Fruit fly (Drosophila melanogaster) whole organism, embryonic: ENCODE results near the gene ca.

Source experiments
- Adf1 ChIP-seq: fragments of 200-800 bp; sonication (Bioruptor generic); IDR thresholded peaks from 2 replicates; pipeline ENCODE4 v1.3.6; 2022; ENCODE audit warnings: missing biosample characterization, missing genetic modification characterization
- CG10543 ChIP-seq: fragments of 200-800 bp; sonication (Bioruptor generic); optimal IDR thresholded peaks from 3 replicates; lab custom pipeline; 2017; ENCODE audit warnings: missing biosample characterization, mild to moderate bottlenecking, missing genetic modification characterization, moderate library complexity
- CG12769 ChIP-seq: fragments of 200-800 bp; sonication (Bioruptor generic); optimal IDR thresholded peaks from 2 replicates; lab custom pipeline; 2019; ENCODE audit warnings: missing biosample characterization, mild to moderate bottlenecking, missing genetic modification characterization, moderate library complexity
- CG15269 ChIP-seq: fragments of 200-800 bp; sonication (Bioruptor generic); optimal IDR thresholded peaks from 2 replicates; lab custom pipeline; 2018; ENCODE audit warnings: missing biosample characterization, mild to moderate bottlenecking, missing genetic modification characterization, moderate library complexity
- CG15601 ChIP-seq: fragments of 200-800 bp; sonication (Bioruptor generic); optimal IDR thresholded peaks from 3 replicates; lab custom pipeline; 2019; ENCODE audit warnings: missing biosample characterization, mild to moderate bottlenecking, missing genetic modification characterization, moderate library complexity
- CG16813 ChIP-seq: fragments of 200-800 bp; sonication (Bioruptor generic); IDR thresholded peaks from 3 replicates; pipeline ENCODE4 v1.3.6; 2022; ENCODE audit warnings: missing biosample characterization, missing genetic modification characterization; ENCODE audit not compliant: partially characterized antibody
- CG17612 ChIP-seq: fragments of 200-800 bp; sonication (Bioruptor generic); IDR thresholded peaks from 2 replicates; pipeline ENCODE4 v1.3.6; 2022; ENCODE audit warnings: missing biosample characterization, missing genetic modification characterization
- CG30020 ChIP-seq: fragments of 200-800 bp; optimal IDR thresholded peaks from 2 replicates; lab custom pipeline; 2019; ENCODE audit warnings: missing biosample characterization, mild to moderate bottlenecking, missing genetic modification characterization, moderate library complexity
- CG30403 ChIP-seq: fragments of 200-800 bp; sonication (Bioruptor generic); optimal IDR thresholded peaks from 3 replicates; lab custom pipeline; 2016; ENCODE audit warnings: missing biosample characterization, missing genetic modification characterization
- CG32772 ChIP-seq: fragments of 200-800 bp; sonication (Bioruptor generic); IDR thresholded peaks from 2 replicates; pipeline ENCODE4 v1.3.6; 2022; ENCODE audit warnings: missing biosample characterization, missing genetic modification characterization
- CG34422 ChIP-seq: fragments of 200-800 bp; sonication (Bioruptor generic); IDR thresholded peaks from 3 replicates; pipeline ENCODE4 v1.3.6; 2022; ENCODE audit warnings: missing biosample characterization, missing genetic modification characterization
- CG4707 ChIP-seq: fragments of 200-800 bp; sonication (Bioruptor generic); optimal IDR thresholded peaks from 2 replicates; lab custom pipeline; 2018; ENCODE audit warnings: missing biosample characterization, mild to moderate bottlenecking, missing genetic modification characterization, moderate library complexity
- CG6689 ChIP-seq: fragments of 200-800 bp; sonication (Bioruptor generic); IDR thresholded peaks from 2 replicates; pipeline ENCODE4 v1.3.6; 2022; ENCODE audit warnings: missing biosample characterization, missing genetic modification characterization
- CG8281 ChIP-seq: fragments of 200-800 bp; sonication (Bioruptor generic); optimal IDR thresholded peaks from 2 replicates; lab custom pipeline; 2018; ENCODE audit warnings: missing biosample characterization, mild to moderate bottlenecking, missing genetic modification characterization, moderate library complexity
- Dip3 ChIP-seq: fragments of 200-800 bp; sonication (Bioruptor generic); optimal IDR thresholded peaks from 3 replicates; lab custom pipeline; 2016; ENCODE audit warnings: missing biosample characterization, missing genetic modification characterization
- Fer3 ChIP-seq: fragments of 200-800 bp; sonication (Bioruptor generic); optimal IDR thresholded peaks from 2 replicates; lab custom pipeline; 2018; ENCODE audit warnings: missing biosample characterization, mild to moderate bottlenecking, missing genetic modification characterization, moderate library complexity
- GATAe ChIP-seq: fragments of 200-800 bp; sonication (Bioruptor generic); conservative IDR thresholded peaks from 2 replicates; pipeline ENCODE4 v1.3.6; 2022; ENCODE audit warnings: missing biosample characterization, missing genetic modification characterization
- Hr39 ChIP-seq: fragments of >200 bp; optimal IDR thresholded peaks from 2 replicates; lab custom pipeline; 2017
- Hr78 ChIP-seq, 2 experiments: fragments of 200-800 bp in 1 of 2; fragments of >200 bp in 1 of 2; sonication (Bioruptor generic) in 1 of 2; optimal IDR thresholded peaks; 2 replicates each; lab custom pipeline; 2017 to 2019; ENCODE audit warnings: missing biosample characterization in 2 of 2, missing genetic modification characterization in 2 of 2, mild to moderate bottlenecking in 1 of 2, moderate library complexity in 1 of 2
- Nf-YB ChIP-seq: fragments of 200-800 bp; sonication (Bioruptor generic); optimal IDR thresholded peaks from 3 replicates; lab custom pipeline; 2019; ENCODE audit warnings: missing biosample characterization, mild to moderate bottlenecking, missing genetic modification characterization, moderate library complexity
- Pdp1 ChIP-seq, 2 experiments: fragments of 200-800 bp; sonication (Bioruptor generic); optimal IDR thresholded peaks; 3 replicates each; lab custom pipeline; 2016; ENCODE audit warnings: missing biosample characterization in 2 of 2, missing genetic modification characterization in 2 of 2, mild to moderate bottlenecking in 1 of 2, moderate library complexity in 1 of 2
- Ravus ChIP-seq: fragments of 200-800 bp; sonication (Bioruptor generic); IDR thresholded peaks from 2 replicates; pipeline ENCODE4 v1.3.6; 2022; ENCODE audit warnings: missing biosample characterization, missing genetic modification characterization
- Scr ChIP-seq: fragments of 200-800 bp; sonication (Bioruptor generic); IDR thresholded peaks from 2 replicates; pipeline ENCODE4 v1.3.6; 2022; ENCODE audit warnings: missing biosample characterization, missing genetic modification characterization; ENCODE audit not compliant: partially characterized antibody
- Sox100B ChIP-seq: fragments of 200-800 bp; sonication (Bioruptor generic); optimal IDR thresholded peaks from 3 replicates; lab custom pipeline; 2018; ENCODE audit warnings: missing biosample characterization, mild to moderate bottlenecking, missing genetic modification characterization
- ab ChIP-seq: fragments of 200-800 bp; sonication (Bioruptor generic); optimal IDR thresholded peaks from 2 replicates; lab custom pipeline; 2016; ENCODE audit warnings: missing biosample characterization, missing genetic modification characterization
- amos ChIP-seq: fragments of 200-800 bp; sonication (Bioruptor generic); IDR thresholded peaks from 2 replicates; pipeline ENCODE4 v1.3.6; 2022; ENCODE audit warnings: missing biosample characterization, missing genetic modification characterization; ENCODE audit not compliant: partially characterized antibody
- ash1 ChIP-seq: fragments of 200-800 bp; sonication (Bioruptor generic); optimal IDR thresholded peaks from 2 replicates; lab custom pipeline; 2018; ENCODE audit warnings: missing biosample characterization, mild to moderate bottlenecking, missing genetic modification characterization
- bigmax ChIP-seq: fragments of 200-800 bp; sonication (Bioruptor generic); optimal IDR thresholded peaks from 2 replicates; lab custom pipeline; 2018; ENCODE audit warnings: missing biosample characterization, mild to moderate bottlenecking, missing genetic modification characterization
- bowl ChIP-seq: fragments of 200-800 bp; sonication (Bioruptor generic); IDR thresholded peaks from 2 replicates; pipeline ENCODE4 v1.3.6; 2022; ENCODE audit warnings: missing biosample characterization, missing genetic modification characterization
- cato ChIP-seq: fragments of 200-800 bp; sonication (Bioruptor generic); optimal IDR thresholded peaks from 2 replicates; lab custom pipeline; 2016; ENCODE audit warnings: missing biosample characterization, missing genetic modification characterization, borderline replicate concordance
- chm ChIP-seq: fragments of 200-800 bp; sonication (Bioruptor generic); IDR thresholded peaks from 2 replicates; pipeline ENCODE4 v1.3.6; 2022; ENCODE audit warnings: missing biosample characterization, missing genetic modification characterization
- ftz-f1 ChIP-seq: fragments of 200-800 bp; sonication (Bioruptor generic); optimal IDR thresholded peaks from 2 replicates; lab custom pipeline; 2016; ENCODE audit warnings: missing biosample characterization, missing genetic modification characterization
- gem ChIP-seq: fragments of 200-800 bp; sonication (Bioruptor generic); optimal IDR thresholded peaks from 2 replicates; lab custom pipeline; 2019; ENCODE audit warnings: missing biosample characterization, mild to moderate bottlenecking, missing genetic modification characterization, moderate library complexity
- grn ChIP-seq: fragments of 200-800 bp; sonication (Bioruptor generic); optimal IDR thresholded peaks from 3 replicates; lab custom pipeline; 2017; ENCODE audit warnings: missing biosample characterization, missing genetic modification characterization
- gsb-n ChIP-seq: fragments of 200-800 bp; sonication (Bioruptor generic); optimal IDR thresholded peaks from 3 replicates; lab custom pipeline; 2018; ENCODE audit warnings: missing biosample characterization, mild to moderate bottlenecking, missing genetic modification characterization
- h ChIP-seq: fragments of >200 bp; optimal IDR thresholded peaks from 2 replicates; lab custom pipeline; 2017
- lab ChIP-seq: fragments of 200-800 bp; sonication (Bioruptor generic); optimal IDR thresholded peaks from 3 replicates; lab custom pipeline; 2017; ENCODE audit warnings: missing biosample characterization, missing genetic modification characterization, mild to moderate bottlenecking, moderate library complexity, missing genetic modification reagents
- mld ChIP-seq: fragments of 200-800 bp; sonication (Bioruptor generic); IDR thresholded peaks from 3 replicates; pipeline ENCODE4 v1.3.6; 2022; ENCODE audit warnings: missing biosample characterization, missing genetic modification characterization; ENCODE audit not compliant: partially characterized antibody
- nerfin-2 ChIP-seq: fragments of 200-800 bp; sonication (Bioruptor generic); IDR thresholded peaks from 2 replicates; pipeline ENCODE4 v1.3.6; 2022; ENCODE audit warnings: missing biosample characterization, missing genetic modification characterization; ENCODE audit not compliant: partially characterized antibody
- pfk ChIP-seq: fragments of 200-800 bp; sonication (Bioruptor generic); optimal IDR thresholded peaks from 2 replicates; lab custom pipeline; 2018; ENCODE audit warnings: missing biosample characterization, mild to moderate bottlenecking, missing genetic modification characterization, moderate library complexity
- ranshi ChIP-seq: fragments of 200-800 bp; sonication (Bioruptor generic); IDR thresholded peaks from 2 replicates; pipeline ENCODE4 v1.3.6; 2022; ENCODE audit warnings: missing biosample characterization, missing genetic modification characterization
- sd ChIP-seq: fragments of 200-800 bp; sonication (Bioruptor generic); optimal IDR thresholded peaks from 3 replicates; lab custom pipeline; 2018; ENCODE audit warnings: missing biosample characterization, mild to moderate bottlenecking, missing genetic modification characterization, moderate library complexity
- sob ChIP-seq: fragments of 200-800 bp; sonication (Bioruptor generic); IDR thresholded peaks from 2 replicates; pipeline ENCODE4 v1.3.6; 2022; ENCODE audit warnings: missing biosample characterization, missing genetic modification characterization
- sug ChIP-seq: fragments of 200-800 bp; optimal IDR thresholded peaks from 2 replicates; lab custom pipeline; 2019; ENCODE audit warnings: missing biosample characterization, mild to moderate bottlenecking, missing genetic modification characterization, moderate library complexity
- tna ChIP-seq: fragments of 200-800 bp; sonication (Bioruptor generic); IDR thresholded peaks from 2 replicates; pipeline ENCODE4 v1.3.6; 2022; ENCODE audit warnings: missing biosample characterization, missing genetic modification characterization; ENCODE audit not compliant: partially characterized antibody
- twi ChIP-seq: fragments of 200-800 bp; optimal IDR thresholded peaks from 2 replicates; lab custom pipeline; 2019; ENCODE audit warnings: missing biosample characterization, mild to moderate bottlenecking, missing genetic modification characterization, moderate library complexity
- usp ChIP-seq: fragments of >200 bp; optimal IDR thresholded peaks from 2 replicates; lab custom pipeline; 2017; ENCODE audit warnings: missing biosample characterization, missing genetic modification characterization
- vvl ChIP-seq: fragments of 200-800 bp; sonication (Bioruptor generic); IDR thresholded peaks from 2 replicates; pipeline ENCODE4 v1.3.6; 2022; ENCODE audit warnings: missing biosample characterization, missing genetic modification characterization
- z ChIP-seq: fragments of 200-800 bp; sonication (Bioruptor generic); IDR thresholded peaks from 3 replicates; pipeline ENCODE4 v1.3.6; 2022; ENCODE audit warnings: missing biosample characterization, missing genetic modification characterization

The ca gene

dm6 chr3R:29781874-29782273, 24.7 kb upstream of the ca start (continued):
- TF ChIP-seq sob = 0 out of 2 replicates have a peak, but pooled peaks have one; percentile 8
- TF ChIP-seq lab (GFP tag; lab: Kevin White, UChicago) = peak; percentile 0
- TF ChIP-seq CG15269 (tag; lab: Kevin White, UChicago) = no peak
- peak; percentile 72 for TF ChIP-seq CG8281 (tag; lab: Kevin White, UChicago)
- TF ChIP-seq mld (GFP tag; lab: Robert Waterston, UW) = no peak
- peak; percentile 20; the same call in 1 of the 2 replicates for TF ChIP-seq CG32772 (GFP tag; lab: Robert Waterston, UW)
- TF ChIP-seq CG16813 (GFP tag; lab: Robert Waterston, UW) = no peak
- TF ChIP-seq vvl (GFP tag; lab: Robert Waterston, UW) = 0 out of 2 replicates have a peak, but pooled peaks have one; percentile 8
- no peak for TF ChIP-seq Fer3 (tag; lab: Kevin White, UChicago)
- no peak for TF ChIP-seq h (lab: Kevin White, UChicago)
- peak in 1 of 2 experiments; percentile 94 for TF ChIP-seq Pdp1 (GFP tag; optimal IDR thresholded peaks at IDR 0.05; lab: Kevin White, UChicago)
- TF ChIP-seq sd (tag; lab: Kevin White, UChicago) = peak; percentile 10
- TF ChIP-seq sug (tag; lab: Kevin White, UChicago) = peak; percentile 67
- TF ChIP-seq CG10543 (GFP tag; lab: Kevin White, UChicago) = peak; percentile 62
- TF ChIP-seq CG12769 = peak; percentile 80
- TF ChIP-seq twi (tag; lab: Kevin White, UChicago) = peak; percentile 23
- peak; percentile 91 for TF ChIP-seq CG15601 (tag; lab: Kevin White, UChicago)
- no peak for TF ChIP-seq z (GFP tag; lab: Robert Waterston, UW)
- TF ChIP-seq tna (GFP tag; lab: Robert Waterston, UW) = no peak
- no peak for TF ChIP-seq CG30020 (tag; lab: Kevin White, UChicago)
- TF ChIP-seq cato (GFP tag; lab: Kevin White, UChicago) = no peak
- peak in 1 of 2 experiments; percentile 56 for TF ChIP-seq Hr78 (GFP tag; optimal IDR thresholded peaks at IDR 0.05; lab: Kevin White, UChicago)
- peak; percentile 58 for TF ChIP-seq grn (GFP tag; lab: Kevin White, UChicago)
- no peak for TF ChIP-seq nerfin-2 (GFP tag; lab: Robert Waterston, UW)
- no peak for TF ChIP-seq gem (tag; lab: Kevin White, UChicago)
- TF ChIP-seq ftz-f1 (GFP tag; lab: Kevin White, UChicago) = peak; percentile 47
- no peak for TF ChIP-seq bowl (GFP tag; lab: Robert Waterston, UW)
- TF ChIP-seq GATAe (GFP tag; lab: Robert Waterston, UW) = peak; percentile 20

DNA sequence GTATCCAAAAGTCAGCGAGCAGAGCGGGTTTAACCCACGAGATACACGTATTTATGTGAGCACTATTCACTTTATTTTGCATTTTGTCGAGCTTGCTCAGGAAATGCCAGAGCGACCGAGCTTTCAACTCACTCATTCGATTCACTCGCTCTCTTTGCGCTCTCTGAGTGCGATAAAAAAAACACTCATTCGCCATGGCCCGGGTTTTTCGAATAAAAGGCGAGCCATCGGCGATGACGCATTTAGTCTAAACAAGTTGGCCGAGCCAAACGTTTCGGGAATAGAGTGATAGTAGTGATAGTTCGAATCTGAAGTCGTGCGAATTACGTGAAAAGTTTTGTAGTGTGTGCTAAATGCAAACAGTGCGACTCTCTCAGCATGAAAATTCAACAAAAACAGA, 24.2 kb upstream of the ca start:
- TF ChIP-seq CG4707 (GFP tag; lab: Kevin White, UChicago) (no peak), Hr39 (lab: Kevin White, UChicago) (no peak), amos (GFP tag; lab: Robert Waterston, UW) (peak; percentile 64; the same call in 1 of the 2 replicates), usp (GFP tag; lab: Kevin White, UChicago) (no peak), ash1 (peak; percentile 59), ab (no peak), CG16813 (GFP tag; lab: Robert Waterston, UW) (no peak), Nf-YB (GFP tag; lab: Kevin White, UChicago) (no peak), ranshi (GFP tag; lab: Robert Waterston, UW) (peak; percentile 34; the same call in 1 of the 2 replicates), CG34422 (GFP tag; lab: Robert Waterston, UW) (peak; percentile 48; the same call in 1 of the 3 replicates), gsb-n (tag; lab: Kevin White, UChicago) (no peak), CG6689 (GFP tag; lab: Robert Waterston, UW) (0 out of 2 replicates have a peak, but pooled peaks have one; percentile 7), Dip3 (no peak), CG30403 (GFP tag; lab: Kevin White, UChicago) (no peak), Ravus (GFP tag; lab: Robert Waterston, UW) (no peak), bigmax (no peak), Sox100B (GFP tag; lab: Kevin White, UChicago) (no peak), CG17612 (GFP tag; lab: Robert Waterston, UW) (no peak), pfk (GFP tag; lab: Kevin White, UChicago) (peak; percentile 7), Adf1 (GFP tag; lab: Robert Waterston, UW) (peak; percentile 50; the same call in 1 of the 2 replicates), Scr (GFP tag; lab: Robert Waterston, UW) (peak; percentile 44; the same call in 1 of the 2 replicates), chm (GFP tag; lab: Robert Waterston, UW) (peak; percentile 71; the same call in 1 of the 2 replicates)
